3 worm cellular contexts compared by ENCODE assay signal in the genomic region with DNA sequence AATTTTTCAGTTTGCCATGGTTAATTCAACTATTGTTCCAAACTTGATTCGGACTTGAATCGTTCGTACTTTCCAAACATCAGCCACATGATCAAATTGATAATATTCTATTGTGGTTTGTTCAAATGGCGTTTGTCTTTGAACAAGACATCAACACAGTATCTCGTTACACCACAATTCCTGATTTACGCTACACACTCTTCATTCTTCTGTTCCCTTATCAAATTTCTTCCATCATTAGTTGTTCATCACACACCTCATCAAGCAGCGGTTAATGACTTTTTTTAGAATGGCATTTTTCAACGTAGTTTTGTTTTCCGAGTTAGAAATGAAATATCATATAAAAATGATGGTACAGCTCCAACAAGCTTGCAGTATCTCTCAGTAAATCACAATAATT.
TF ChIP-seq lines count a peak whose summit lies in the region.

No protein-coding gene starts in this region.

TF ChIP-seq in whole organism, L1 larva, 84 proteins besides CTCF, POLR2A, EP300 and RAD21 (continued from another document):
- TF ChIP-seq lin-35 (GFP tag; optimal IDR thresholded peaks at IDR 0.05; lab: Kevin White, UChicago) (peak in 1 of 2 experiments; percentile 20), ama-1 (optimal IDR thresholded peaks at IDR 0.05; lab: Kevin White, UChicago) (no peak), ztf-11 (tag; optimal IDR thresholded peaks at IDR 0.05; lab: Kevin White, UChicago) (no peak), fkh-10 (GFP tag; optimal IDR thresholded peaks at IDR 0.05; lab: Kevin White, UChicago) (no peak), nhr-90 (tag; optimal IDR thresholded peaks at IDR 0.05; lab: Kevin White, UChicago; ENCODE audit: poor library complexity) (no peak), lin-14 (GFP tag; optimal IDR thresholded peaks at IDR 0.05; lab: Kevin White, UChicago) (peak; percentile 46), pag-3 (tag; optimal IDR thresholded peaks at IDR 0.05; lab: Kevin White, UChicago; ENCODE audit: borderline replicate concordance, insufficient read depth) (peak; percentile 42), C16A3.4 (tag; optimal IDR thresholded peaks at IDR 0.05; lab: Kevin White, UChicago) (no peak), jun-1 (tag; optimal IDR thresholded peaks at IDR 0.05; lab: Kevin White, UChicago) (no peak), rnt-1 (tag; optimal IDR thresholded peaks at IDR 0.05; lab: Kevin White, UChicago) (no peak)
TF ChIP-seq in whole organism, L1 larva: peak in this region for 12.

TF ChIP-seq in whole organism, L2 larva, 48 proteins besides CTCF, POLR2A, EP300 and RAD21 (continued from another document):
- TF ChIP-seq unc-55 (GFP tag; optimal IDR thresholded peaks at IDR 0.05; lab: Kevin White, UChicago) (no peak), crh-2 (tag; optimal IDR thresholded peaks at IDR 0.05; lab: Kevin White, UChicago) (peak; percentile 37), lsy-2 (tag; optimal IDR thresholded peaks at IDR 0.05; lab: Kevin White, UChicago) (no peak)

TF ChIP-seq in whole organism, L4 larva, 104 proteins besides CTCF, POLR2A, EP300 and RAD21 (continued from another document):
- TF ChIP-seq skn-1 (tag; optimal IDR thresholded peaks at IDR 0.05; lab: Kevin White, UChicago) (no peak), unc-62 (GFP tag; optimal IDR thresholded peaks at IDR 0.05 in 1 of 2; lab: Kevin White, UChicago) (peak in 1 of 2 experiments; percentile 98), unc-62 (tag; optimal IDR thresholded peaks at IDR 0.05; lab: Kevin White, UChicago) (no peak), nhr-6 (tag; optimal IDR thresholded peaks at IDR 0.05; lab: Kevin White, UChicago) (peak; percentile 70), pha-4 (GFP tag; IDR thresholded peaks at IDR 0.05; lab: Robert Waterston, UW) (no peak), pha-4 (tag; optimal IDR thresholded peaks at IDR 0.05; lab: Kevin White, UChicago) (no peak), F44E2.7 (GFP tag; IDR thresholded peaks at IDR 0.05; lab: Robert Waterston, UW) (no peak), Y105C5A.15 (GFP tag; IDR thresholded peaks at IDR 0.05; lab: Robert Waterston, UW) (no peak), nhr-102 (tag; optimal IDR thresholded peaks at IDR 0.05; lab: Kevin White, UChicago) (no peak), fkh-10 (GFP tag; optimal IDR thresholded peaks at IDR 0.05; lab: Kevin White, UChicago) (no peak), unc-130 (GFP tag; optimal IDR thresholded peaks at IDR 0.05; lab: Kevin White, UChicago) (no peak), hlh-30 (tag; optimal IDR thresholded peaks at IDR 0.05; lab: Kevin White, UChicago; ENCODE audit: insufficient read depth) (peak; percentile 67), saeg-2 (GFP tag; IDR thresholded peaks at IDR 0.05; lab: Robert Waterston, UW) (no peak), nhr-11 (tag; optimal IDR thresholded peaks at IDR 0.05; lab: Kevin White, UChicago) (no peak), unc-39 (tag; optimal IDR thresholded peaks at IDR 0.05; lab: Kevin White, UChicago) (no peak), mdt-29 (GFP tag; IDR thresholded peaks at IDR 0.05; lab: Robert Waterston, UW) (no peak), zfp-2 (tag; optimal IDR thresholded peaks at IDR 0.05; lab: Kevin White, UChicago) (no peak), nhr-10 (tag; optimal IDR thresholded peaks at IDR 0.05; lab: Kevin White, UChicago) (peak; percentile 29), lin-38 (GFP tag; IDR thresholded peaks at IDR 0.05; lab: Robert Waterston, UW) (no peak), aha-1 (tag; lab: Kevin White, UChicago) (no peak), T20F7.1 (GFP tag; optimal IDR thresholded peaks at IDR 0.05; lab: Kevin White, UChicago) (no peak), fos-1 (tag; optimal IDR thresholded peaks at IDR 0.05; lab: Kevin White, UChicago) (no peak), nhr-77 (tag; optimal IDR thresholded peaks at IDR 0.05; lab: Kevin White, UChicago) (peak; percentile 65), daf-19 (GFP tag; conservative IDR thresholded peaks at IDR 0.05; lab: Robert Waterston, UW) (no peak), ZK337.2 (GFP tag; IDR thresholded peaks at IDR 0.05; lab: Robert Waterston, UW) (no peak), nhr-41 (GFP tag; IDR thresholded peaks at IDR 0.05; lab: Robert Waterston, UW) (no peak), lim-7 (GFP tag; IDR thresholded peaks at IDR 0.05; lab: Robert Waterston, UW) (no peak), ztf-7 (tag; optimal IDR thresholded peaks at IDR 0.05; lab: Kevin White, UChicago) (no peak), daf-12 (tag; optimal IDR thresholded peaks at IDR 0.05; lab: Kevin White, UChicago) (no peak), ceh-44 (GFP tag; IDR thresholded peaks at IDR 0.05; lab: Robert Waterston, UW) (no peak), mes-2 (tag; optimal IDR thresholded peaks at IDR 0.05; lab: Kevin White, UChicago; ENCODE audit: poor library complexity, severe bottlenecking) (peak; percentile 24), tag-97 (GFP tag; IDR thresholded peaks at IDR 0.05; lab: Robert Waterston, UW) (no peak), vab-7 (GFP tag; IDR thresholded peaks at IDR 0.05; lab: Robert Waterston, UW) (no peak), pqm-1 (tag; optimal IDR thresholded peaks at IDR 0.05; lab: Kevin White, UChicago) (peak; percentile 61), dmd-6 (GFP tag; IDR thresholded peaks at IDR 0.05; lab: Robert Waterston, UW) (peak; percentile 82), egl-27 (tag; optimal IDR thresholded peaks at IDR 0.05; lab: Kevin White, UChicago) (no peak), mxl-2 (GFP tag; conservative IDR thresholded peaks at IDR 0.05; lab: Robert Waterston, UW) (no peak), nhr-48 (tag; optimal IDR thresholded peaks at IDR 0.05; lab: Kevin White, UChicago) (peak; percentile 28), cey-2 (tag; optimal IDR thresholded peaks at IDR 0.05; lab: Kevin White, UChicago; ENCODE audit: borderline replicate concordance, insufficient read depth) (no peak), lin-39 (tag; optimal IDR thresholded peaks at IDR 0.05; lab: Kevin White, UChicago) (no peak), dve-1 (tag; optimal IDR thresholded peaks at IDR 0.05; lab: Kevin White, UChicago; ENCODE audit: insufficient read depth) (peak; percentile 88), daf-16 (GFP tag; optimal IDR thresholded peaks at IDR 0.05; lab: Kevin White, UChicago) (no peak), daf-16 (tag; optimal IDR thresholded peaks at IDR 0.05; lab: Kevin White, UChicago) (peak; percentile 91), attf-4 (tag; optimal IDR thresholded peaks at IDR 0.05; lab: Kevin White, UChicago) (no peak), ces-1 (GFP tag; optimal IDR thresholded peaks at IDR 0.05; lab: Kevin White, UChicago) (no peak), snpc-4 (tag; optimal IDR thresholded peaks at IDR 0.05; lab: Kevin White, UChicago) (no peak), nhr-42 (GFP tag; IDR thresholded peaks at IDR 0.05; lab: Robert Waterston, UW) (no peak), ceh-62 (tag; optimal IDR thresholded peaks at IDR 0.05; lab: Kevin White, UChicago) (no peak), snpc-1.2 (GFP tag; IDR thresholded peaks at IDR 0.05; lab: Robert Waterston, UW) (no peak), lin-15B (tag; optimal IDR thresholded peaks at IDR 0.05; lab: Kevin White, UChicago) (no peak), ceh-28 (tag; optimal IDR thresholded peaks at IDR 0.05; lab: Kevin White, UChicago) (no peak), zip-11 (GFP tag; IDR thresholded peaks at IDR 0.05; lab: Robert Waterston, UW) (no peak), tra-1 (GFP tag; IDR thresholded peaks at IDR 0.05; lab: Robert Waterston, UW) (no peak)
